ENCODE assay signal across 4 fruit fly cellular contexts in the genomic region with DNA sequence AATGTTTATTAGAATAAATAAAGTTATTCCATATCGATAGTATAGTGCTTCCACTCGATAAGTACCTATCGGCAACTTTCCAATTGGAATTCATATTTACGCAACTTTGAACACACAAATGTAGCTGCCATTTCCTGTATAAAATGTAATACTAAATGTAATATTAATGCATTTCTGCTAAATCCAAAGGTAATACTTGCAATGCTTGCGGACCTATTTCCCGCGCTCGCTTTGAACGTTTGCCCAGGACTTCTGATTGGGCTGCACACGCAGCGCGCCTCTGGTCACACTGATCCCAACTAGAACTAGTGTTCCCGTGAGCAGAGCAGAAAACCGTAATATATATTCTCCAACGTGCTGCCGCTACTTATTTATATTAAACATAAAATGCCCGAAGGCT.
A peak's percentile ranks its signal among the peaks of the same experiment; 100 is the strongest.
TF ChIP-seq lines count a peak whose summit lies in the region.

Gene dlg1 (plus strand): TSS at position 292 of the 400 bp plus-strand sequence.

- no peak for TF ChIP-seq CTCF in whole organism, embryonic (GFP tag; optimal IDR thresholded peaks at IDR 0.05; lab: Kevin White, UChicago)

TF ChIP-seq in Kc167, 6 proteins besides CTCF, POLR2A, EP300 and RAD21:
- TF ChIP-seq psq (optimal IDR thresholded peaks at IDR 0.05; lab: Kevin White, UChicago) (peak; percentile 53), Myc (optimal IDR thresholded peaks at IDR 0.05; lab: Kevin White, UChicago) (no peak), h (optimal IDR thresholded peaks at IDR 0.05; lab: Kevin White, UChicago) (no peak), insv (optimal IDR thresholded peaks at IDR 0.05; lab: Kevin White, UChicago) (peak; percentile 86), Sin3A (optimal IDR thresholded peaks at IDR 0.05; lab: Kevin White, UChicago) (no peak), ttk (optimal IDR thresholded peaks at IDR 0.05; lab: Kevin White, UChicago) (no peak)

TF ChIP-seq in whole organism, adult, 20 proteins besides CTCF, POLR2A, EP300 and RAD21:
- TF ChIP-seq bab1 (GFP tag; optimal IDR thresholded peaks at IDR 0.05; lab: Kevin White, UChicago) (peak; percentile 51), Mnt (GFP tag; optimal IDR thresholded peaks at IDR 0.05; lab: Kevin White, UChicago) (no peak)

TF ChIP-seq in whole organism, embryonic, 481 proteins besides CTCF, POLR2A, EP300 and RAD21 (continues in another document):
- TF ChIP-seq MBD-R2 (GFP tag; IDR thresholded peaks at IDR 0.05; lab: Robert Waterston, UW) (peak; percentile 56), row (GFP tag; IDR thresholded peaks at IDR 0.05; lab: Robert Waterston, UW) (peak; percentile 33; the same call in 1 of the 3 replicates), Dref (GFP tag; IDR thresholded peaks at IDR 0.05; lab: Robert Waterston, UW) (peak; percentile 56), sna (GFP tag; IDR thresholded peaks at IDR 0.05; lab: Robert Waterston, UW; ENCODE audit: partially characterized antibody) (peak; percentile 56), eyg (GFP tag; optimal IDR thresholded peaks at IDR 0.05; lab: Kevin White, UChicago) (no peak), CG3995 (GFP tag; optimal IDR thresholded peaks at IDR 0.05; lab: Kevin White, UChicago) (peak; percentile 73), bigmax (GFP tag; optimal IDR thresholded peaks at IDR 0.05; lab: Kevin White, UChicago) (peak; percentile 53), CG6791 (GFP tag; IDR thresholded peaks at IDR 0.05; lab: Robert Waterston, UW; ENCODE audit: partially characterized antibody) (peak; percentile 49; the same call in 1 of the 3 replicates), CoRest (tag; optimal IDR thresholded peaks at IDR 0.05; lab: Kevin White, UChicago) (peak; percentile 32), zen2 (GFP tag; IDR thresholded peaks at IDR 0.05; lab: Robert Waterston, UW; ENCODE audit: partially characterized antibody) (peak; percentile 10; the same call in 1 of the 3 replicates), Scr (GFP tag; IDR thresholded peaks at IDR 0.05; lab: Robert Waterston, UW; ENCODE audit: partially characterized antibody) (peak; percentile 80), insv (GFP tag; optimal IDR thresholded peaks at IDR 0.05; lab: Kevin White, UChicago) (peak; percentile 94 to 99), Nf-YC (tag; optimal IDR thresholded peaks at IDR 0.05; lab: Kevin White, UChicago) (peak; percentile 57), CG15514 (GFP tag; optimal IDR thresholded peaks at IDR 0.05; lab: Kevin White, UChicago) (peak; percentile 97), BEAF-32 (GFP tag; optimal IDR thresholded peaks at IDR 0.05; lab: Kevin White, UChicago) (peak; percentile 69), gcm2 (GFP tag; optimal IDR thresholded peaks at IDR 0.05; lab: Kevin White, UChicago) (no peak), CG4282 (GFP tag; optimal IDR thresholded peaks at IDR 0.05; lab: Kevin White, UChicago) (no peak), hbn (GFP tag; IDR thresholded peaks at IDR 0.05; lab: Robert Waterston, UW; ENCODE audit: partially characterized antibody) (peak; percentile 58), ems (GFP tag; optimal IDR thresholded peaks at IDR 0.05; lab: Kevin White, UChicago) (no peak), Elba2 (GFP tag; optimal IDR thresholded peaks at IDR 0.05; lab: Kevin White, UChicago) (peak; percentile 63), gfzf (GFP tag; optimal IDR thresholded peaks at IDR 0.05; lab: Kevin White, UChicago) (peak; percentile 67), CG32532 (GFP tag; IDR thresholded peaks at IDR 0.05; lab: Robert Waterston, UW) (no peak), CG6654 (GFP tag; optimal IDR thresholded peaks at IDR 0.05; lab: Kevin White, UChicago) (no peak), sd (tag; optimal IDR thresholded peaks at IDR 0.05; lab: Kevin White, UChicago) (peak; percentile 30), CG7963 (GFP tag; IDR thresholded peaks at IDR 0.05; lab: Robert Waterston, UW; ENCODE audit: partially characterized antibody) (0 out of 3 replicates have a peak, but pooled peaks have one; percentile 6), CG17186 (GFP tag; optimal IDR thresholded peaks at IDR 0.05; lab: Kevin White, UChicago) (peak; percentile 4), Ets97D (GFP tag; optimal IDR thresholded peaks at IDR 0.05; lab: Kevin White, UChicago) (peak; percentile 11), CG2712 (tag; optimal IDR thresholded peaks at IDR 0.05; lab: Kevin White, UChicago) (peak; percentile 10), sens (GFP tag; lab: Kevin White, UChicago) (peak; percentile 55), amos (GFP tag; IDR thresholded peaks at IDR 0.05; lab: Robert Waterston, UW; ENCODE audit: partially characterized antibody) (peak; percentile 50; the same call in 1 of the 2 replicates), nerfin-2 (GFP tag; IDR thresholded peaks at IDR 0.05; lab: Robert Waterston, UW; ENCODE audit: partially characterized antibody) (peak; percentile 49; the same call in 1 of the 2 replicates), HmgD (GFP tag; optimal IDR thresholded peaks at IDR 0.05; lab: Kevin White, UChicago) (no peak), mld (GFP tag; IDR thresholded peaks at IDR 0.05; lab: Robert Waterston, UW; ENCODE audit: partially characterized antibody) (peak; percentile 50; the same call in 1 of the 3 replicates), CG5953 (GFP tag; IDR thresholded peaks at IDR 0.05; lab: Robert Waterston, UW) (no peak), CG14860 (GFP tag; IDR thresholded peaks at IDR 0.05; lab: Robert Waterston, UW; ENCODE audit: partially characterized antibody) (peak; percentile 65; the same call in 1 of the 3 replicates)

TF ChIP-seq in whole organism, prepupa, 60 proteins besides CTCF, POLR2A, EP300 and RAD21:
- peak; percentile 67 for TF ChIP-seq CG1621 (tag; optimal IDR thresholded peaks at IDR 0.05; lab: Kevin White, UChicago)
- no peak for TF ChIP-seq Hr4 (GFP tag; optimal IDR thresholded peaks at IDR 0.05; lab: Kevin White, UChicago)
- no peak for TF ChIP-seq Eip93F (GFP tag; optimal IDR thresholded peaks at IDR 0.05; lab: Kevin White, UChicago)
- peak; percentile 35 for TF ChIP-seq fkh (GFP tag; optimal IDR thresholded peaks at IDR 0.05; lab: Kevin White, UChicago)
- TF ChIP-seq Eip78C (GFP tag; lab: Kevin White, UChicago): peak; percentile 67
TF ChIP-seq in whole organism, prepupa: peak in this region for 3.
